Worm (Caenorhabditis elegans): ENCODE results near the gene his-32.

- TF ChIP-seq cog-1 (tag; optimal IDR thresholded peaks at IDR 0.05) (no peak), flt-1 (GFP tag; IDR thresholded peaks at IDR 0.05) (no peak), ztf-29 (GFP tag; IDR thresholded peaks at IDR 0.05) (no peak), ztf-23 (GFP tag; IDR thresholded peaks at IDR 0.05) (no peak)
These were observed 35.0 kb downstream of the his-32 start, which contains the start of gene D2096.6 for ce11 chrIV:8369135-8369534.
